Worm (Caenorhabditis elegans) whole organism, L4/young adult: ENCODE measurements around the gene sto-4.

Source experiments
- W03F9.2 ChIP-seq: fragments of 150-350 bp; optimal IDR thresholded peaks from 2 replicates; lab custom pipeline; 2014; ENCODE audit warnings: missing biosample characterization, missing genetic modification characterization
- dao-5 ChIP-seq: sonication (generic microtip); optimal IDR thresholded peaks from 2 replicates; lab custom pipeline; 2016; ENCODE audit warnings: missing genotype, missing genetic modification characterization, moderate library complexity, missing compliant biosample characterization
- him-1 ChIP-seq: sonication (generic microtip); optimal IDR thresholded peaks from 2 replicates; lab custom pipeline; 2016; ENCODE audit warnings: missing genotype, missing genetic modification reagents, missing genetic modification characterization, missing compliant biosample characterization

DNA sequence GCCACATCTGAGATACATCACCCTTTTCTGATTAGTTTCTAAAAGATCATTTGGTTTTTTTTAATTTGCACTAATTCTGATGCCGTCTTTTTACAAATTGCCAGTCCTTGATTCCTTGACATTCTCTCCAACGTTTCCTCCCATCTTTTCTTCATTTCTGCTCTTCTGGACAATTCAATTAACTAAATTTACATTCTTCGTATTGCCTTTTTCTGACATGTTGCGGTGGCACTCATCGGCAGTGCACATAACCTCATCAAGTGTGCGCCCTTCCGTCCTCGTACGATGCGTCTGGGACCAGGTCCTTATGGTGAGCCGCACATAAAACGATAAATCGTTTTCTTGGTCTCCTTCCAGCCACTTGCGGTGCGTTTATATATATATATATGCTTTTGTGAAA lies 4.9 kb upstream of the sto-4 start:
- TF ChIP-seq W03F9.2 (tag; lab: Kevin White, UChicago) (no peak), dao-5 (tag; lab: Kevin White, UChicago) (no peak), him-1 (no peak)
